Worm (Caenorhabditis elegans): Measurements from ENCODE around the gene F56F11.1.

The F56F11.1 gene

ce11 chrIII:2875946-2876345 is 15.6 kb upstream of the F56F11.1 start:
- peak; percentile 54 for TF ChIP-seq sptf-2 (GFP tag; optimal IDR thresholded peaks at IDR 0.05)
- peak; percentile 63 for TF ChIP-seq C06A6.2 (GFP tag; conservative IDR thresholded peaks at IDR 0.05)
- peak; percentile 15 for TF ChIP-seq nhr-90 (tag; optimal IDR thresholded peaks at IDR 0.05)
- peak; percentile 85 for TF ChIP-seq cebp-1 (GFP tag; IDR thresholded peaks at IDR 0.05)
- TF ChIP-seq cebp-1 (tag; optimal IDR thresholded peaks at IDR 0.05): peak; percentile 92
- peak; percentile 82 for TF ChIP-seq attf-5 (GFP tag; optimal IDR thresholded peaks at IDR 0.05)
- peak; percentile 24 for TF ChIP-seq ets-4 (GFP tag; optimal IDR thresholded peaks at IDR 0.05)
- peak; percentile 46 for TF ChIP-seq madf-10 (tag; optimal IDR thresholded peaks at IDR 0.05)
- no peak for TF ChIP-seq repo-1 (tag; optimal IDR thresholded peaks at IDR 0.05)
- peak; percentile 23 to 41 for TF ChIP-seq let-607 (tag; optimal IDR thresholded peaks at IDR 0.05)
- TF ChIP-seq chd-7 (tag; optimal IDR thresholded peaks at IDR 0.05): peak; percentile 70
- no peak for TF ChIP-seq athp-1 (tag; optimal IDR thresholded peaks at IDR 0.05)
- no peak for TF ChIP-seq F55B11.4 (tag; optimal IDR thresholded peaks at IDR 0.05; ENCODE audit: borderline replicate concordance, insufficient read depth)
- TF ChIP-seq atf-7 (tag; optimal IDR thresholded peaks at IDR 0.05): peak; percentile 15
- peak; percentile 46 for TF ChIP-seq tbp1 (GFP tag; optimal IDR thresholded peaks at IDR 0.05)
- TF ChIP-seq mcd-1 (GFP tag; IDR thresholded peaks at IDR 0.05): peak; percentile 31
- TF ChIP-seq ztf-22 (GFP tag; optimal IDR thresholded peaks at IDR 0.05): peak; percentile 51
- TF ChIP-seq dox-1 (GFP tag; IDR thresholded peaks at IDR 0.05): peak; percentile 75
- TF ChIP-seq hlh-26 (GFP tag; conservative IDR thresholded peaks at IDR 0.05): no peak
- TF ChIP-seq lin-40 (tag; optimal IDR thresholded peaks at IDR 0.05): peak; percentile 82
- no peak for TF ChIP-seq sea-2 (GFP tag; IDR thresholded peaks at IDR 0.05)
- peak; percentile 17 for TF ChIP-seq tlf-1 (GFP tag; optimal IDR thresholded peaks at IDR 0.05)
- peak; percentile 64 for TF ChIP-seq somi-1 (GFP tag; optimal IDR thresholded peaks at IDR 0.05)
- TF ChIP-seq zfh-2 (GFP tag; conservative IDR thresholded peaks at IDR 0.05): peak; percentile 37; the same call in 1 of the 2 replicates
- peak; percentile 35; the same call in 1 of the 2 replicates for TF ChIP-seq hmg-1.2 (GFP tag; IDR thresholded peaks at IDR 0.05)
- TF ChIP-seq lin-54 (GFP tag; optimal IDR thresholded peaks at IDR 0.05): peak; percentile 11
- TF ChIP-seq ztf-26 (tag; optimal IDR thresholded peaks at IDR 0.05): peak; percentile 68
- TF ChIP-seq B0336.3 (GFP tag; IDR thresholded peaks at IDR 0.05): peak; percentile 39; the same call in 1 of the 2 replicates
- no peak for TF ChIP-seq lin-26 (GFP tag; IDR thresholded peaks at IDR 0.05)
- peak; percentile 97 for TF ChIP-seq nhr-80 (tag; optimal IDR thresholded peaks at IDR 0.05)
- no peak for TF ChIP-seq ccch-3 (GFP tag; optimal IDR thresholded peaks at IDR 0.05)
- TF ChIP-seq snpc-4 (GFP tag; optimal IDR thresholded peaks at IDR 0.05): no peak
- peak; percentile 45 to 74 (median 48) for TF ChIP-seq snpc-4 (tag; optimal IDR thresholded peaks at IDR 0.05)
- peak; percentile 14 for TF ChIP-seq F23B12.7 (tag; optimal IDR thresholded peaks at IDR 0.05; ENCODE audit: insufficient read depth)
- TF ChIP-seq zim-3 (tag; optimal IDR thresholded peaks at IDR 0.05): no peak
- TF ChIP-seq F22D6.2 (tag; optimal IDR thresholded peaks at IDR 0.05): no peak

ce11 chrIII:2879703-2880102 is 11.8 kb upstream of the F56F11.1 start:
- TF ChIP-seq cebp-2 (GFP tag; IDR thresholded peaks at IDR 0.05) (no peak), zfh-2 (GFP tag; conservative IDR thresholded peaks at IDR 0.05) (peak; percentile 54; the same call in 1 of the 2 replicates), pbrm-1 (GFP tag; IDR thresholded peaks at IDR 0.05) (peak; percentile 40; the same call in 1 of the 2 replicates), dox-1 (GFP tag; IDR thresholded peaks at IDR 0.05) (0 out of 2 replicates have a peak, but pooled peaks have one; percentile 30), let-607 (tag; optimal IDR thresholded peaks at IDR 0.05) (no peak), F33H1.4 (GFP tag; IDR thresholded peaks at IDR 0.05) (peak; percentile 50), tbp1 (GFP tag; optimal IDR thresholded peaks at IDR 0.05) (peak; percentile 47), D2030.7 (GFP tag; IDR thresholded peaks at IDR 0.05) (peak; percentile 33; the same call in 1 of the 2 replicates), lsl-1 (GFP tag; optimal IDR thresholded peaks at IDR 0.05) (peak; percentile 19), ccch-3 (GFP tag; optimal IDR thresholded peaks at IDR 0.05) (no peak), lir-1 (GFP tag; conservative IDR thresholded peaks at IDR 0.05) (no peak), hmg-1.2 (GFP tag; IDR thresholded peaks at IDR 0.05) (peak; percentile 19; the same call in 1 of the 2 replicates), mcd-1 (GFP tag; IDR thresholded peaks at IDR 0.05) (peak; percentile 43), rcor-1 (GFP tag; IDR thresholded peaks at IDR 0.05) (peak; percentile 8; the same call in 1 of the 2 replicates), C06A6.2 (GFP tag; conservative IDR thresholded peaks at IDR 0.05) (no peak)
